Fruit fly (Drosophila melanogaster) Kc167 (cell line): ENCODE measurements around the gene hth.

Source experiments
- Myc ChIP-seq: fragments of >200 bp; optimal IDR thresholded peaks from 2 replicates; lab custom pipeline; 2017; ENCODE audit warnings: missing external identifiers
- Sin3A ChIP-seq: fragments of >200 bp; optimal IDR thresholded peaks from 2 replicates; lab custom pipeline; 2018; ENCODE audit warnings: missing external identifiers
- h ChIP-seq: fragments of >200 bp; optimal IDR thresholded peaks from 3 replicates; lab custom pipeline; 2018; ENCODE audit warnings: missing external identifiers
- insv ChIP-seq: fragments of >200 bp; optimal IDR thresholded peaks from 3 replicates; lab custom pipeline; 2018; ENCODE audit warnings: missing external identifiers
- psq ChIP-seq: fragments of >200 bp; optimal IDR thresholded peaks from 2 replicates; lab custom pipeline; 2017; ENCODE audit warnings: missing external identifiers
- ttk ChIP-seq: sonication (Bioruptor generic); optimal IDR thresholded peaks from 2 replicates; lab custom pipeline; 2017; ENCODE audit warnings: missing external identifiers

dm6 chr3R:10475949-10476348, 163.4 kb downstream of the hth start:
- TF ChIP-seq Sin3A (lab: Kevin White, UChicago) = no peak
- no peak for TF ChIP-seq psq (lab: Kevin White, UChicago)
- TF ChIP-seq ttk (lab: Kevin White, UChicago) = no peak
- no peak for TF ChIP-seq insv (lab: Kevin White, UChicago)
- TF ChIP-seq h (lab: Kevin White, UChicago) = no peak
- TF ChIP-seq Myc = no peak
